Fruit fly (Drosophila melanogaster) whole organism, prepupa: ENCODE data around the gene CG3104.

Experiments
- CG11294 ChIP-seq: fragments of 200-800 bp; sonication (Bioruptor generic); IDR thresholded peaks from 2 replicates; pipeline ENCODE4 v1.3.6; 2022; ENCODE audit warnings: missing biosample characterization, missing genetic modification characterization
- CG15336 ChIP-seq: fragments of 200-800 bp; sonication (Bioruptor generic); IDR thresholded peaks from 2 replicates; pipeline ENCODE4 v1.3.6; 2022; ENCODE audit warnings: missing biosample characterization, missing genetic modification characterization
- CG3032 ChIP-seq: fragments of 200-800 bp; optimal IDR thresholded peaks from 2 replicates; lab custom pipeline; 2019; ENCODE audit warnings: missing biosample characterization, mild to moderate bottlenecking, missing genetic modification characterization, moderate library complexity
- CG4318 ChIP-seq: fragments of 200-800 bp; sonication (Bioruptor generic); optimal IDR thresholded peaks from 3 replicates; lab custom pipeline; 2017; ENCODE audit warnings: missing biosample characterization, mild to moderate bottlenecking, missing genetic modification characterization
- CG6854 ChIP-seq: fragments of 200-800 bp; sonication (Bioruptor generic); optimal IDR thresholded peaks from 2 replicates; lab custom pipeline; 2017; ENCODE audit warnings: missing biosample characterization, mild to moderate bottlenecking, missing genetic modification characterization
- Ets21C ChIP-seq: fragments of 200-800 bp; sonication (Bioruptor generic); optimal IDR thresholded peaks from 3 replicates; lab custom pipeline; 2016; ENCODE audit warnings: missing biosample characterization, missing genetic modification characterization
- Hr39 ChIP-seq: fragments of 200-800 bp; sonication (Bioruptor generic); optimal IDR thresholded peaks from 2 replicates; lab custom pipeline; 2016; ENCODE audit warnings: missing biosample characterization, missing genetic modification characterization
- cyc ChIP-seq: fragments of 200-800 bp; sonication (Bioruptor generic); optimal IDR thresholded peaks from 3 replicates; lab custom pipeline; 2016; ENCODE audit warnings: missing biosample characterization, missing genetic modification characterization
- dsx ChIP-seq: fragments of 200-800 bp; optimal IDR thresholded peaks from 3 replicates; lab custom pipeline; 2019; ENCODE audit warnings: missing biosample characterization, mild to moderate bottlenecking, missing genetic modification characterization, moderate library complexity; ENCODE audit not compliant: poor library complexity, severe bottlenecking
- esn ChIP-seq: fragments of 200-800 bp; sonication (Bioruptor generic); optimal IDR thresholded peaks from 2 replicates; lab custom pipeline; 2016; ENCODE audit warnings: missing biosample characterization, mild to moderate bottlenecking, missing genetic modification characterization, moderate library complexity
- net ChIP-seq: fragments of 200-800 bp; sonication (Bioruptor generic); optimal IDR thresholded peaks from 3 replicates; lab custom pipeline; 2016; ENCODE audit warnings: missing biosample characterization, missing genetic modification characterization

- TF ChIP-seq CG6854 (no peak), CG3032 (no peak), net (GFP tag; lab: Kevin White, UChicago) (no peak), Hr39 (GFP tag; lab: Kevin White, UChicago) (no peak), dsx (no peak), CG15336 (GFP tag; lab: Robert Waterston, UW) (no peak), esn (GFP tag; lab: Kevin White, UChicago) (no peak), Ets21C (GFP tag; lab: Kevin White, UChicago) (no peak), cyc (GFP tag; lab: Kevin White, UChicago) (no peak), CG4318 (GFP tag; lab: Kevin White, UChicago) (no peak), CG11294 (GFP tag; lab: Robert Waterston, UW) (no peak)
Observed at dm6 chr2L:2862621-2862962, 7.0 kb upstream of the CG3104 start.
